Fruit fly (Drosophila melanogaster): ENCODE data around the gene scf.

The scf gene

dm6 chr3L:1335989-1336961 is 37.8 kb downstream of the scf start (continued):
- TF ChIP-seq PHDP (tag; optimal IDR thresholded peaks at IDR 0.05) (peak; percentile 22), bigmax (GFP tag; optimal IDR thresholded peaks at IDR 0.05) (no peak), z (GFP tag; IDR thresholded peaks at IDR 0.05) (no peak)

DNA sequence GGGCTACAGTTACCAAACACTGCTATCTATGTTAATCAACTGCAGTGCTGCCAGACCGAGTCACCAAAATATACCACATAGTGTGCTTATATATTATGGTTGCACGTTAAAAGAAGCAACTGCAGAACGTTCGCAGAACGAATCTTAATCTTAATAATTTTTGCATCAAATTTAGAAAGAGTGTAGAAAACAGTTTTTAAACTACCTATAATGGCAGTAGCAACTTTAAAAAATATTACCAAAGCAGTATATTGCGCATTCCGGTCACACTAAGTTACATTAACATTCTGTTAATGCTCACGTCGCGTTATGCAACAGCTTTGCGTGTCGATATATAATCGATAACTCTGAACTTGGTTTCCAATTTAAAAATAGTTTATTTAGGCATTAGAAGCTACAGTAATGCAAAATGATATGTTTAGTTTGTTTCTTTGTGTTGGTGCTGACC is 43.7 kb downstream of the scf start, which contains the start of gene indra:
TSS of gene indra (minus strand) at position 271 of the 448 bp plus-strand sequence.
- TF ChIP-seq bowl (GFP tag; IDR thresholded peaks at IDR 0.05) (no peak), sr (GFP tag; IDR thresholded peaks at IDR 0.05) (no peak), MBD-R2 (GFP tag; IDR thresholded peaks at IDR 0.05) (peak; percentile 65), CTCF (GFP tag; optimal IDR thresholded peaks at IDR 0.05) (no peak), slp2 (GFP tag; optimal IDR thresholded peaks at IDR 0.05) (peak; percentile 31), Dip2 (GFP tag; IDR thresholded peaks at IDR 0.05) (no peak), MTF-1 (GFP tag; optimal IDR thresholded peaks at IDR 0.05; ENCODE audit: borderline replicate concordance) (no peak), Optix (GFP tag; IDR thresholded peaks at IDR 0.05) (no peak), CG1602 (GFP tag; optimal IDR thresholded peaks at IDR 0.05) (peak; percentile 58), CG30020 (tag; optimal IDR thresholded peaks at IDR 0.05) (peak; percentile 59), BtbVII (GFP tag; optimal IDR thresholded peaks at IDR 0.05) (no peak), Deaf1 (tag; optimal IDR thresholded peaks at IDR 0.05) (no peak), CG15269 (tag; optimal IDR thresholded peaks at IDR 0.05) (no peak), Hand (GFP tag; optimal IDR thresholded peaks at IDR 0.05) (no peak), chn (GFP tag; optimal IDR thresholded peaks at IDR 0.05) (peak; percentile 64), CG34422 (GFP tag; IDR thresholded peaks at IDR 0.05) (peak; percentile 19; the same call in 1 of the 3 replicates), usp (GFP tag; optimal IDR thresholded peaks at IDR 0.05) (no peak), vvl (GFP tag; IDR thresholded peaks at IDR 0.05) (peak; percentile 74), crol (GFP tag; IDR thresholded peaks at IDR 0.05) (no peak), GATAe (GFP tag; conservative IDR thresholded peaks at IDR 0.05) (no peak), pan (optimal IDR thresholded peaks at IDR 0.05) (no peak), pan (GFP tag; optimal IDR thresholded peaks at IDR 0.05 in 1 of 2, IDR thresholded peaks at IDR 0.05 in 1 of 2) (no peak), CG17612 (GFP tag; IDR thresholded peaks at IDR 0.05) (no peak), jumu (GFP tag; optimal IDR thresholded peaks at IDR 0.05) (peak; percentile 52), Hr3 (GFP tag; optimal IDR thresholded peaks at IDR 0.05) (peak; percentile 53), Awh (GFP tag; IDR thresholded peaks at IDR 0.05) (no peak), CG14860 (GFP tag; IDR thresholded peaks at IDR 0.05; ENCODE audit: partially characterized antibody) (peak; percentile 38; the same call in 1 of the 3 replicates), CG18011 (GFP tag; optimal IDR thresholded peaks at IDR 0.05) (peak; percentile 78), CG2875 (GFP tag; optimal IDR thresholded peaks at IDR 0.05) (no peak), Dip3 (GFP tag; optimal IDR thresholded peaks at IDR 0.05) (peak; percentile 59), H2.0 (GFP tag; IDR thresholded peaks at IDR 0.05) (no peak), mirr (GFP tag; optimal IDR thresholded peaks at IDR 0.05) (peak; percentile 18), CG8944 (GFP tag; optimal IDR thresholded peaks at IDR 0.05) (peak; percentile 56), CG8924 (tag; optimal IDR thresholded peaks at IDR 0.05) (peak; percentile 55), CG2678 (tag; optimal IDR thresholded peaks at IDR 0.05) (no peak), CkIIα-i1 (GFP tag; IDR thresholded peaks at IDR 0.05) (no peak), CG6654 (GFP tag; optimal IDR thresholded peaks at IDR 0.05) (no peak), ssp (GFP tag; IDR thresholded peaks at IDR 0.05) (no peak), sqz (GFP tag; optimal IDR thresholded peaks at IDR 0.05) (peak; percentile 92), nom (GFP tag; optimal IDR thresholded peaks at IDR 0.05) (no peak), nerfin-1 (tag; optimal IDR thresholded peaks at IDR 0.05) (peak; percentile 33), hbn (GFP tag; IDR thresholded peaks at IDR 0.05; ENCODE audit: partially characterized antibody) (peak; percentile 50; the same call in 1 of the 2 replicates), Doc3 (GFP tag; IDR thresholded peaks at IDR 0.05; ENCODE audit: partially characterized antibody) (peak; percentile 41; the same call in 2 of the 3 replicates), CG32532 (GFP tag; IDR thresholded peaks at IDR 0.05) (peak; percentile 43; the same call in 1 of the 2 replicates), CG32767 (GFP tag; IDR thresholded peaks at IDR 0.05) (no peak)
